Fruit fly (Drosophila melanogaster) whole organism, pupa: ENCODE measurements around the gene CG9175.

Experiments used
- CG10348 ChIP-seq: fragments of 200-800 bp; sonication (Bioruptor generic); IDR thresholded peaks from 2 replicates; pipeline ENCODE4 v1.3.6; 2022; ENCODE audit warnings: missing biosample characterization, missing genetic modification characterization
- CG12605 ChIP-seq: fragments of 200-800 bp; sonication (Bioruptor generic); IDR thresholded peaks from 2 replicates; pipeline ENCODE4 v1.3.6; 2022; ENCODE audit warnings: missing biosample characterization, missing genetic modification characterization
- CG13204 ChIP-seq: fragments of 200-800 bp; sonication (Bioruptor generic); optimal IDR thresholded peaks from 2 replicates; lab custom pipeline; 2018; ENCODE audit warnings: missing biosample characterization, mild to moderate bottlenecking, missing genetic modification characterization, moderate library complexity
- CG14655 ChIP-seq: fragments of 200-800 bp; sonication (Bioruptor generic); optimal IDR thresholded peaks from 3 replicates; lab custom pipeline; 2017; ENCODE audit warnings: mild to moderate bottlenecking, missing biosample characterization, missing genetic modification reagents, missing genetic modification characterization
- CG15710 ChIP-seq: fragments of 200-800 bp; sonication (Bioruptor generic); optimal IDR thresholded peaks from 2 replicates; lab custom pipeline; 2018; ENCODE audit warnings: missing biosample characterization, mild to moderate bottlenecking, missing genetic modification characterization, moderate library complexity
- CG17806 ChIP-seq: fragments of 200-800 bp; sonication (Bioruptor generic); optimal IDR thresholded peaks from 2 replicates; lab custom pipeline; 2018; ENCODE audit warnings: missing biosample characterization, mild to moderate bottlenecking, missing genetic modification characterization, moderate library complexity
- CG32121 ChIP-seq: fragments of 200-800 bp; sonication (Bioruptor generic); IDR thresholded peaks from 2 replicates; pipeline ENCODE4 v1.3.6; 2022; ENCODE audit warnings: missing biosample characterization, missing genetic modification characterization
- CG34367 ChIP-seq: fragments of 200-800 bp; sonication (Bioruptor generic); optimal IDR thresholded peaks from 2 replicates; lab custom pipeline; 2018; ENCODE audit warnings: missing biosample characterization, mild to moderate bottlenecking, missing genetic modification characterization
- CG4496 ChIP-seq: fragments of 200-800 bp; sonication (Bioruptor generic); IDR thresholded peaks from 3 replicates; pipeline ENCODE4 v1.3.6; 2022; ENCODE audit warnings: missing biosample characterization, missing genetic modification characterization
- CG8159 ChIP-seq: fragments of 200-800 bp; sonication (Bioruptor generic); optimal IDR thresholded peaks from 3 replicates; lab custom pipeline; 2018; ENCODE audit warnings: missing biosample characterization, mild to moderate bottlenecking, missing genetic modification characterization, moderate library complexity
- CG8301 ChIP-seq: fragments of 200-800 bp; sonication (Bioruptor generic); optimal IDR thresholded peaks from 2 replicates; lab custom pipeline; 2018; ENCODE audit warnings: missing biosample characterization, mild to moderate bottlenecking, missing genetic modification characterization
- CG9948 ChIP-seq: fragments of 200-800 bp; sonication (Bioruptor generic); optimal IDR thresholded peaks from 2 replicates; lab custom pipeline; 2018; ENCODE audit warnings: missing biosample characterization, mild to moderate bottlenecking, missing genetic modification characterization, moderate library complexity
- D1 ChIP-seq: fragments of 200-800 bp; sonication (Bioruptor generic); optimal IDR thresholded peaks from 2 replicates; lab custom pipeline; 2018; ENCODE audit warnings: missing biosample characterization, mild to moderate bottlenecking, missing genetic modification characterization, moderate library complexity
- EcR ChIP-seq: fragments of 200-800 bp; sonication (Bioruptor generic); optimal IDR thresholded peaks from 3 replicates; lab custom pipeline; 2019; ENCODE audit warnings: missing biosample characterization, missing genetic modification characterization, mild to moderate bottlenecking, moderate library complexity, missing genetic modification reagents
- Ets98B ChIP-seq: fragments of 200-800 bp; sonication (Bioruptor generic); IDR thresholded peaks from 2 replicates; pipeline ENCODE4 v1.3.6; 2022; ENCODE audit warnings: missing biosample characterization, missing genetic modification characterization
- Pif1A ChIP-seq: fragments of 200-800 bp; sonication (Bioruptor generic); optimal IDR thresholded peaks from 3 replicates; lab custom pipeline; 2016; ENCODE audit warnings: missing biosample characterization, missing genetic modification characterization
- Pif1B ChIP-seq: fragments of 200-800 bp; sonication (Bioruptor generic); optimal IDR thresholded peaks from 3 replicates; lab custom pipeline; 2016; ENCODE audit warnings: missing biosample characterization, missing genetic modification characterization
- Snoo ChIP-seq: fragments of 200-800 bp; sonication (Bioruptor generic); optimal IDR thresholded peaks from 3 replicates; lab custom pipeline; 2017; ENCODE audit warnings: missing biosample characterization, mild to moderate bottlenecking, missing genetic modification characterization, inconsistent platforms
- fd96Ca ChIP-seq: fragments of 200-800 bp; sonication (Bioruptor generic); IDR thresholded peaks from 3 replicates; pipeline ENCODE4 v1.3.6; 2022; ENCODE audit warnings: missing biosample characterization, missing genetic modification characterization
- gl ChIP-seq: fragments of 200-800 bp; sonication (Bioruptor generic); optimal IDR thresholded peaks from 2 replicates; lab custom pipeline; 2018; ENCODE audit warnings: missing biosample characterization, mild to moderate bottlenecking, missing genetic modification characterization
- rn ChIP-seq: fragments of 200-800 bp; sonication (Bioruptor generic); IDR thresholded peaks from 2 replicates; pipeline ENCODE4 v1.3.6; 2022; ENCODE audit warnings: missing biosample characterization, missing genetic modification characterization

CG9175 gene

dm6 chr2L:6065823-6066222, 32.9 kb downstream of the CG9175 start, which contains the start of the genes Fbw5 and CG9147:
Fbw5 (minus strand) TSS chr2L:6065953.
CG9147 (plus strand) TSS chr2L:6065997.
- TF ChIP-seq EcR (GFP tag; lab: Kevin White, UChicago) (peak; percentile 79), Pif1B (GFP tag; lab: Kevin White, UChicago) (peak; percentile 100), CG14655 (GFP tag; lab: Kevin White, UChicago) (peak; percentile 100), Snoo (tag; lab: Kevin White, UChicago) (peak; percentile 100), Pif1A (peak; percentile 100), rn (GFP tag; lab: Robert Waterston, UW) (peak; percentile 98), D1 (tag; lab: Kevin White, UChicago) (no peak), CG32121 (GFP tag; lab: Robert Waterston, UW) (peak; percentile 99), CG17806 (tag; lab: Kevin White, UChicago) (peak; percentile 99), fd96Ca (peak; percentile 98), CG10348 (GFP tag; lab: Robert Waterston, UW) (peak; percentile 98), CG15710 (peak; percentile 100), CG8301 (tag; lab: Kevin White, UChicago) (peak; percentile 99), gl (tag; lab: Kevin White, UChicago) (peak; percentile 98), CG13204 (GFP tag; lab: Kevin White, UChicago) (peak; percentile 97), CG34367 (tag; lab: Kevin White, UChicago) (peak; percentile 100), CG12605 (GFP tag; lab: Robert Waterston, UW) (peak; percentile 100), CG8159 (tag; lab: Kevin White, UChicago) (peak; percentile 99), Ets98B (GFP tag; lab: Robert Waterston, UW) (peak; percentile 99), CG4496 (GFP tag; lab: Robert Waterston, UW) (peak; percentile 100), CG9948 (tag; lab: Kevin White, UChicago) (peak; percentile 99)

- TF ChIP-seq CG15710 (peak; percentile 61), CG13204 (GFP tag; lab: Kevin White, UChicago) (no peak), gl (tag; lab: Kevin White, UChicago) (peak; percentile 8), CG17806 (tag; lab: Kevin White, UChicago) (peak; percentile 69), Ets98B (GFP tag; lab: Robert Waterston, UW) (peak; percentile 79), fd96Ca (peak; percentile 88), D1 (tag; lab: Kevin White, UChicago) (no peak), CG34367 (tag; lab: Kevin White, UChicago) (peak; percentile 45), CG14655 (GFP tag; lab: Kevin White, UChicago) (no peak), CG8301 (tag; lab: Kevin White, UChicago) (no peak), CG12605 (GFP tag; lab: Robert Waterston, UW) (peak; percentile 46), EcR (GFP tag; lab: Kevin White, UChicago) (peak; percentile 29), CG4496 (GFP tag; lab: Robert Waterston, UW) (peak; percentile 86), CG32121 (GFP tag; lab: Robert Waterston, UW) (peak; percentile 78), Snoo (tag; lab: Kevin White, UChicago) (peak; percentile 69), CG8159 (tag; lab: Kevin White, UChicago) (peak; percentile 74), CG10348 (GFP tag; lab: Robert Waterston, UW) (no peak), rn (GFP tag; lab: Robert Waterston, UW) (peak; percentile 73), Pif1A (no peak), Pif1B (GFP tag; lab: Kevin White, UChicago) (no peak), CG9948 (tag; lab: Kevin White, UChicago) (peak; percentile 57)
- TF ChIP-seq, all 21 proteins: peak for 14
Observed at dm6 chr2L:6062382-6063082, 36.2 kb downstream of the CG9175 start, which contains the start of the genes ND-51 and CG13994. ND-51 (minus strand) TSS chr2L:6062757. CG13994 (plus strand) TSS chr2L:6062989.

- TF ChIP-seq CG8301 (tag; lab: Kevin White, UChicago) (no peak), CG9948 (tag; lab: Kevin White, UChicago) (no peak), Ets98B (GFP tag; lab: Robert Waterston, UW) (no peak), Snoo (tag; lab: Kevin White, UChicago) (no peak), CG8159 (tag; lab: Kevin White, UChicago) (no peak), EcR (GFP tag; lab: Kevin White, UChicago) (no peak), D1 (tag; lab: Kevin White, UChicago) (no peak), CG14655 (GFP tag; lab: Kevin White, UChicago) (no peak), rn (GFP tag; lab: Robert Waterston, UW) (no peak), CG12605 (GFP tag; lab: Robert Waterston, UW) (no peak), Pif1A (no peak), CG4496 (GFP tag; lab: Robert Waterston, UW) (no peak)
Observed at dm6 chr2L:6060210-6060609, 38.6 kb downstream of the CG9175 start, which contains the start of gene CG34180. CG34180 (plus strand) TSS chr2L:6060510.

dm6 chr2L:6053874-6054469, 44.8 kb downstream of the CG9175 start, which contains the start of gene CG13995:
CG13995 (plus strand) TSS chr2L:6054302.
- TF ChIP-seq Ets98B (GFP tag; lab: Robert Waterston, UW) = peak; percentile 28; the same call in 1 of the 2 replicates
- 0 out of 3 replicates have a peak, but pooled peaks have one; percentile 42 for TF ChIP-seq CG4496 (GFP tag; lab: Robert Waterston, UW)
- peak; percentile 9 for TF ChIP-seq CG13204 (GFP tag; lab: Kevin White, UChicago)
- peak; percentile 26 for TF ChIP-seq gl (tag; lab: Kevin White, UChicago)
- no peak for TF ChIP-seq D1 (tag; lab: Kevin White, UChicago)
- TF ChIP-seq CG32121 (GFP tag; lab: Robert Waterston, UW) = peak; percentile 19; the same call in 1 of the 2 replicates
- no peak for TF ChIP-seq CG14655 (GFP tag; lab: Kevin White, UChicago)
- 0 out of 2 replicates have a peak, but pooled peaks have one; percentile 11 for TF ChIP-seq CG12605 (GFP tag; lab: Robert Waterston, UW)
- TF ChIP-seq, all 21 proteins: peak for 6
